Worm (Caenorhabditis elegans) whole organism, late embryonic: ENCODE results near the gene F45E4.6.

Experiments
- ama-1 ChIP-seq: fragments of 150-350 bp; optimal IDR thresholded peaks from 2 replicates; lab custom pipeline; 2014
- ceh-22 ChIP-seq: sonication (generic microtip); optimal IDR thresholded peaks from 2 replicates; lab custom pipeline; 2017; ENCODE audit warnings: missing biosample characterization, missing genetic modification characterization
- ceh-31 ChIP-seq: sonication (generic microtip); optimal IDR thresholded peaks from 2 replicates; lab custom pipeline; 2016; ENCODE audit warnings: missing genetic modification characterization, missing compliant biosample characterization
- ceh-6 ChIP-seq: fragments of 200-800 bp; sonication (Bioruptor generic); optimal IDR thresholded peaks from 2 replicates; lab custom pipeline; 2018; ENCODE audit warnings: mild to moderate bottlenecking, missing genetic modification characterization, missing compliant biosample characterization
- hlh-30 ChIP-seq: sonication (generic microtip); optimal IDR thresholded peaks from 2 replicates; lab custom pipeline; 2017; ENCODE audit warnings: antibody characterized with exemption, missing genetic modification characterization, missing compliant biosample characterization; ENCODE audit not compliant: insufficient read depth
- mec-3 ChIP-seq: sonication (generic microtip); optimal IDR thresholded peaks from 2 replicates; lab custom pipeline; 2016; ENCODE audit warnings: borderline replicate concordance, missing genetic modification characterization, missing compliant biosample characterization

DNA sequence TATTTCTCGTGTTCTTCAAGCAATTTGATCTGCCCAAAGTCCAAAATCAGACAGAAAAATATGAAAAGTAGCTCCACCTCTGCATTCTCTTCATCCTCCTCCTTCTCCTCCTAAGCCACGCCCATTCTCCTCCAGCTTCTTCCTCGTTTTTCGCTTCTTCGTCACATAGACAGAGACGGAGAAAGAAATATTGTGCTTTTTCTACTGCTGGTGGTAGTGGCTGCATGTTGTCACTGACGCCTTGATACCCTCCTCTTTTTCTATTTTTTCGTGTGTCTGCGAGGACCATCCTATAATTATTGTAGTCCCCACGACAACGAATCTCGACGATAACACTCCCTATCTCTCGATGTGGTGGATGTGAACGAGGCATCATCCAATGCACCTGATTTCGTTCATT, 26.2 kb upstream of the F45E4.6 start, which contains the start of gene C08G9.1:
- TF ChIP-seq ceh-31 (no peak), ceh-6 (no peak), hlh-30 (no peak), ama-1 (lab: Kevin White, UChicago) (no peak), ceh-22 (tag; lab: Kevin White, UChicago) (no peak), mec-3 (tag; lab: Kevin White, UChicago) (no peak)
